Fruit fly (Drosophila melanogaster): ENCODE data around the gene CG5111.

Gene CG5111

dm6 chr3R:25482463-25483173, 23.5 kb upstream of the CG5111 start, which contains the start of the genes XNP, CG42488 and CG5116 (continued):
- peak; percentile 30 for TF ChIP-seq CG13296 (GFP tag; optimal IDR thresholded peaks at IDR 0.05)
- TF ChIP-seq wor (GFP tag; IDR thresholded peaks at IDR 0.05): no peak
- TF ChIP-seq CG14710 (tag; optimal IDR thresholded peaks at IDR 0.05): peak; percentile 81
- peak; percentile 19 for TF ChIP-seq CrebB (tag; optimal IDR thresholded peaks at IDR 0.05)
- TF ChIP-seq tna (GFP tag; IDR thresholded peaks at IDR 0.05; ENCODE audit: partially characterized antibody): peak; percentile 93
- no peak for TF ChIP-seq E2f1 (GFP tag; IDR thresholded peaks at IDR 0.05)
- TF ChIP-seq maf-S (GFP tag; optimal IDR thresholded peaks at IDR 0.05): no peak
- TF ChIP-seq sc (optimal IDR thresholded peaks at IDR 0.05): no peak
- no peak for TF ChIP-seq sc (GFP tag; optimal IDR thresholded peaks at IDR 0.05)
- no peak for TF ChIP-seq CG31365 (tag; optimal IDR thresholded peaks at IDR 0.05)
- peak; percentile 52 for TF ChIP-seq Dad (GFP tag; optimal IDR thresholded peaks at IDR 0.05)
- no peak for TF ChIP-seq CG14965 (GFP tag; optimal IDR thresholded peaks at IDR 0.05; ENCODE audit: borderline replicate concordance)
- no peak for TF ChIP-seq D19B (GFP tag; optimal IDR thresholded peaks at IDR 0.05)
- TF ChIP-seq ash1 (GFP tag; optimal IDR thresholded peaks at IDR 0.05): no peak
- peak; percentile 34 for TF ChIP-seq CG33213 (GFP tag; optimal IDR thresholded peaks at IDR 0.05)
- no peak for TF ChIP-seq Doc2 (GFP tag; IDR thresholded peaks at IDR 0.05)
- TF ChIP-seq stwl (tag; optimal IDR thresholded peaks at IDR 0.05): peak; percentile 74
- TF ChIP-seq CG17912 (GFP tag; optimal IDR thresholded peaks at IDR 0.05): no peak
- TF ChIP-seq pb (GFP tag; optimal IDR thresholded peaks at IDR 0.05): no peak
- peak; percentile 70 for TF ChIP-seq kay (GFP tag; optimal IDR thresholded peaks at IDR 0.05)
- no peak for TF ChIP-seq CG7271 (tag; optimal IDR thresholded peaks at IDR 0.05)
- TF ChIP-seq CG9797 (GFP tag; optimal IDR thresholded peaks at IDR 0.05): peak; percentile 49
- TF ChIP-seq btn (GFP tag; optimal IDR thresholded peaks at IDR 0.05): no peak
- TF ChIP-seq CG1233 (GFP tag; optimal IDR thresholded peaks at IDR 0.05): peak; percentile 39
- no peak for TF ChIP-seq br (optimal IDR thresholded peaks at IDR 0.05)
- TF ChIP-seq ssp (GFP tag; IDR thresholded peaks at IDR 0.05): 0 out of 2 replicates have a peak, but pooled peaks have one; percentile 46
- TF ChIP-seq CG5180 (GFP tag; optimal IDR thresholded peaks at IDR 0.05): no peak
- no peak for TF ChIP-seq NC2β (GFP tag; optimal IDR thresholded peaks at IDR 0.05)
- TF ChIP-seq grau (tag; optimal IDR thresholded peaks at IDR 0.05): peak; percentile 66
- TF ChIP-seq zfh2 (GFP tag; optimal IDR thresholded peaks at IDR 0.05): peak; percentile 56
- peak; percentile 31 for TF ChIP-seq CG13123 (GFP tag; optimal IDR thresholded peaks at IDR 0.05)
- peak; percentile 68 for TF ChIP-seq CG3281 (GFP tag; optimal IDR thresholded peaks at IDR 0.05)
- TF ChIP-seq Eip74EF (GFP tag; optimal IDR thresholded peaks at IDR 0.05): no peak
- TF ChIP-seq Spps (tag; optimal IDR thresholded peaks at IDR 0.05): no peak
- no peak for TF ChIP-seq sr (GFP tag; IDR thresholded peaks at IDR 0.05)
- peak; percentile 45 for TF ChIP-seq Fer1 (GFP tag; optimal IDR thresholded peaks at IDR 0.05)
- no peak for TF ChIP-seq Dfd (GFP tag; optimal IDR thresholded peaks at IDR 0.05)
- TF ChIP-seq CG11085 (GFP tag; IDR thresholded peaks at IDR 0.05): no peak
- peak in 1 of 2 experiments; percentile 63 for TF ChIP-seq insv (GFP tag; optimal IDR thresholded peaks at IDR 0.05)
- peak; percentile 24 for TF ChIP-seq CG4328 (GFP tag; optimal IDR thresholded peaks at IDR 0.05)
- TF ChIP-seq CG18262 (tag; optimal IDR thresholded peaks at IDR 0.05): no peak
- no peak for TF ChIP-seq CG12769 (tag; optimal IDR thresholded peaks at IDR 0.05)
- no peak for TF ChIP-seq CG31224 (GFP tag; IDR thresholded peaks at IDR 0.05)
- TF ChIP-seq CG2889 (GFP tag; IDR thresholded peaks at IDR 0.05): no peak
- no peak for TF ChIP-seq CG7928 (GFP tag; optimal IDR thresholded peaks at IDR 0.05)
- peak; percentile 72 for TF ChIP-seq pzg (GFP tag; optimal IDR thresholded peaks at IDR 0.05)
- TF ChIP-seq CG1602 (GFP tag; optimal IDR thresholded peaks at IDR 0.05): peak; percentile 26
- TF ChIP-seq fd96Cb (tag; optimal IDR thresholded peaks at IDR 0.05): peak; percentile 4
- TF ChIP-seq CG8944 (GFP tag; optimal IDR thresholded peaks at IDR 0.05): no peak
- TF ChIP-seq CG14441 (GFP tag; IDR thresholded peaks at IDR 0.05): 0 out of 2 replicates have a peak, but pooled peaks have one; percentile 24

All from whole organism, embryonic.